Worm (Caenorhabditis elegans): ENCODE data around the gene M106.2.

The M106.2 gene

DNA sequence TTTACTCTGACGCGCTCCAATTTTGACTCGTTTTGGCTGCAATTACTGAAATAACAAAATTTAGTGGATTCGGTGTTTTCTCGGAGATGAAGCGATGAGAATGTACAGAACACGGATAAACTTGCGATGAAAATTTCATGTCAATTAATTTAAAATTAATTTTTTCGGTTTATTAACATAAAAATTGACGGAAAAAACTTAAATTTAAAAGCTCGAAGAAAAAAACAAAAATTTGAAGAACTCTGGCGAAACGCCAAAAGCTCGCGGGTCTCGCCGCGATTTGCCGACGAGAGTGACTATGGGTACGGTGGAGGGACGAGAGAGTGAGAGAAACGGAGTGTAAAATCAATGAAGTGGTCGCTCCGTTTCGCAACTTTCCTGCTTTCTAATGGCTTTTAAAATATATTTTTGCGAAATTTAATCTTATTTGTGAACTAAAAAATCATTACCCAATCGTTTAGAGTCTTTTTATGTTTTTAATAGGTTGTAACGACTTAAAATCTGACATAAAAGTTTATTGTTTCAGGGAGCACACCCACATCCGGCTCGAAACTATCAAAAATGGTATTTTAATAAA lies 19.0 kb upstream of the M106.2 start, which contains the start of the genes gmps-1 and cap-2:
TSS of gene gmps-1 (minus strand) at position 51 of the 577 bp plus-strand sequence.
TSS of gene cap-2 (plus strand) at position 527 of the 577 bp plus-strand sequence.
- TF ChIP-seq lir-1 (GFP tag; conservative IDR thresholded peaks at IDR 0.05) = peak; percentile 91
- no peak for TF ChIP-seq bed-2 (GFP tag; IDR thresholded peaks at IDR 0.05)
- TF ChIP-seq B0336.3 (GFP tag; IDR thresholded peaks at IDR 0.05) = peak; percentile 95
- peak; percentile 97 for TF ChIP-seq lin-40 (tag; optimal IDR thresholded peaks at IDR 0.05)
- peak; percentile 88 for TF ChIP-seq hmg-1.2 (GFP tag; IDR thresholded peaks at IDR 0.05)
- TF ChIP-seq rpc-1 (optimal IDR thresholded peaks at IDR 0.05) = peak; percentile 27
- TF ChIP-seq rpc-1 (tag; optimal IDR thresholded peaks at IDR 0.05) = no peak
- peak; percentile 67; the same call in 1 of the 2 replicates for TF ChIP-seq ztf-25 (GFP tag; IDR thresholded peaks at IDR 0.05)
- TF ChIP-seq Y79H2A.3 (GFP tag; conservative IDR thresholded peaks at IDR 0.05) = no peak
- TF ChIP-seq egrh-3 (GFP tag; IDR thresholded peaks at IDR 0.05) = peak; percentile 51
- no peak for TF ChIP-seq mxl-1 (tag; optimal IDR thresholded peaks at IDR 0.05)
- TF ChIP-seq madf-3 (GFP tag; IDR thresholded peaks at IDR 0.05) = peak; percentile 92
- TF ChIP-seq madf-8 (GFP tag; conservative IDR thresholded peaks at IDR 0.05) = peak; percentile 74
- peak; percentile 95 for TF ChIP-seq cebp-1 (GFP tag; IDR thresholded peaks at IDR 0.05)
- TF ChIP-seq cebp-1 (tag; optimal IDR thresholded peaks at IDR 0.05) = peak; percentile 98
- TF ChIP-seq bed-1 (GFP tag; IDR thresholded peaks at IDR 0.05) = no peak
- TF ChIP-seq dpl-1 (GFP tag; optimal IDR thresholded peaks at IDR 0.05) = peak; percentile 56
- peak; percentile 87 for TF ChIP-seq gei-17 (GFP tag; optimal IDR thresholded peaks at IDR 0.05)
- TF ChIP-seq attf-5 (GFP tag; optimal IDR thresholded peaks at IDR 0.05) = peak; percentile 96
- peak; percentile 76 for TF ChIP-seq lin-26 (GFP tag; IDR thresholded peaks at IDR 0.05)
- 0 out of 2 replicates have a peak, but pooled peaks have one; percentile 14 for TF ChIP-seq Y53F4B.3 (GFP tag; IDR thresholded peaks at IDR 0.05)
- no peak for TF ChIP-seq lsy-27 (tag; optimal IDR thresholded peaks at IDR 0.05; ENCODE audit: borderline replicate concordance, insufficient read depth)
- TF ChIP-seq dpff-1 (tag; optimal IDR thresholded peaks at IDR 0.05) = no peak
- TF ChIP-seq mcd-1 (GFP tag; IDR thresholded peaks at IDR 0.05) = peak; percentile 96
- TF ChIP-seq let-607 (tag; optimal IDR thresholded peaks at IDR 0.05) = peak; percentile 55 to 85
- TF ChIP-seq athp-1 (tag; optimal IDR thresholded peaks at IDR 0.05) = peak; percentile 98
- no peak for TF ChIP-seq hlh-12 (tag; optimal IDR thresholded peaks at IDR 0.05)
- TF ChIP-seq aptf-2 (GFP tag; conservative IDR thresholded peaks at IDR 0.05) = no peak; the same call in 1 of the 2 replicates
- TF ChIP-seq nhr-120 (GFP tag; IDR thresholded peaks at IDR 0.05) = no peak
- no peak for TF ChIP-seq sdz-38 (tag; optimal IDR thresholded peaks at IDR 0.05)
- peak; percentile 49 for TF ChIP-seq snpc-4 (GFP tag; optimal IDR thresholded peaks at IDR 0.05)
- TF ChIP-seq snpc-4 (tag; optimal IDR thresholded peaks at IDR 0.05) = peak; percentile 2 to 87 (median 48)
- peak; percentile 95 for TF ChIP-seq tlf-1 (GFP tag; optimal IDR thresholded peaks at IDR 0.05)
- peak; percentile 64 for TF ChIP-seq snpc-1.1 (tag; optimal IDR thresholded peaks at IDR 0.05; ENCODE audit: insufficient read depth)
- peak; percentile 89 for TF ChIP-seq K12H6.12 (tag; optimal IDR thresholded peaks at IDR 0.05)
- peak; percentile 43 for TF ChIP-seq F52B5.7 (tag; optimal IDR thresholded peaks at IDR 0.05)
- TF ChIP-seq unc-62 (GFP tag; optimal IDR thresholded peaks at IDR 0.05) = no peak
- no peak for TF ChIP-seq sea-2 (GFP tag; IDR thresholded peaks at IDR 0.05)
- TF ChIP-seq nfyb-1 (GFP tag; IDR thresholded peaks at IDR 0.05) = peak; percentile 98
- peak; percentile 96 for TF ChIP-seq ekl-4 (GFP tag; IDR thresholded peaks at IDR 0.05)
- TF ChIP-seq egl-18 (GFP tag; IDR thresholded peaks at IDR 0.05) = peak; percentile 83
- no peak for TF ChIP-seq nhr-27 (tag; optimal IDR thresholded peaks at IDR 0.05)
- peak; percentile 89 for TF ChIP-seq Y95B8A.8 (GFP tag; IDR thresholded peaks at IDR 0.05)
- peak; percentile 95 for TF ChIP-seq rcor-1 (GFP tag; IDR thresholded peaks at IDR 0.05)
- TF ChIP-seq pbrm-1 (GFP tag; IDR thresholded peaks at IDR 0.05) = peak; percentile 97
- TF ChIP-seq lin-35 (GFP tag; optimal IDR thresholded peaks at IDR 0.05) = peak; percentile 15 to 96 (median 75)
- peak; percentile 71 for TF ChIP-seq ztf-18 (tag; optimal IDR thresholded peaks at IDR 0.05)
- TF ChIP-seq Y56A3A.18 (GFP tag; IDR thresholded peaks at IDR 0.05) = peak; percentile 97
- no peak for TF ChIP-seq sptf-2 (GFP tag; optimal IDR thresholded peaks at IDR 0.05)

Measured in whole organism, young adult.